Fruit fly (Drosophila melanogaster): ENCODE measurements around the gene Rcd7.

DNA sequence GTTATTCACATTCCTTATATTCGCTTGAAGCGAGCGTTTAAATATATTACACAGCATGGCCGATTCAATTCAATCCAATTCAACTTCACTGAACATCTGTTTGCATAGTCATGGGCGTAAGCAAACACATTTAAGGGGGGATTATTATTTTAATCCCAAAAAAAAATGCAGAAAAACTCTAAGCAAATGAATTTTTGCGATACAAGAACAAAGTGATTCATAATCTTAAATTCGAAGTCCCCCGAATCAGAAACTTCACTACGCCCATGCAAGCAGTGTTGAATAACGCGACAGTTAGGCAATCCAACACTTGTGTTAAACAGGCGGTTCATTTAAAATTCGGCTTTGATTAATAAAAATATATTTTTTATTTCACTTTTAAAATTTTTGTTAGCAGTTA is 45.5 kb downstream of the Rcd7 start, which contains the start of gene CG14100:
- TF ChIP-seq CTCF (optimal IDR thresholded peaks at IDR 0.05): no peak
- no peak for TF ChIP-seq CG8478 (optimal IDR thresholded peaks at IDR 0.05)

Data from S2 (cell line).